Worm (Caenorhabditis elegans) whole organism, L1 larva: Measurements from ENCODE around the gene cutl-27.

Experiments
- C16A3.4 ChIP-seq: fragments of 150-350 bp; optimal IDR thresholded peaks from 2 replicates; lab custom pipeline; 2014; ENCODE audit warnings: missing biosample characterization, missing genetic modification characterization
- F16B12.6 ChIP-seq: fragments of 150-350 bp; optimal IDR thresholded peaks from 2 replicates; lab custom pipeline; 2014; ENCODE audit warnings: missing biosample characterization, missing genetic modification characterization
- aha-1 ChIP-seq: fragments of 150-350 bp; optimal IDR thresholded peaks from 2 replicates; lab custom pipeline; 2014; ENCODE audit warnings: missing biosample characterization, missing genetic modification characterization
- alr-1 ChIP-seq: fragments of 200-800 bp; sonication (Bioruptor generic); optimal IDR thresholded peaks from 2 replicates; lab custom pipeline; 2018; ENCODE audit warnings: borderline replicate concordance, mild to moderate bottlenecking, missing genetic modification characterization, missing compliant biosample characterization
- ama-1 ChIP-seq: fragments of 150-350 bp; optimal IDR thresholded peaks from 2 replicates; lab custom pipeline; 2014
- ceh-63 ChIP-seq: fragments of 200-800 bp; sonication (Bioruptor generic); optimal IDR thresholded peaks from 2 replicates; lab custom pipeline; 2018; ENCODE audit warnings: mild to moderate bottlenecking, missing genetic modification characterization, missing compliant biosample characterization
- ceh-8 ChIP-seq: fragments of 200-800 bp; sonication (Bioruptor generic); optimal IDR thresholded peaks from 2 replicates; lab custom pipeline; 2018; ENCODE audit warnings: mild to moderate bottlenecking, missing genetic modification characterization, moderate library complexity, missing compliant biosample characterization
- dpl-1 ChIP-seq, 3 experiments: fragments of 150-350 bp in 2 of 3; sonication (generic microtip) in 1 of 3; optimal IDR thresholded peaks; 2 replicates each; lab custom pipeline; 2014 to 2017; ENCODE audit warnings: missing biosample characterization in 3 of 3, missing genetic modification characterization in 3 of 3, missing genetic modification reagents in 3 of 3
- fkh-4 ChIP-seq: sonication (generic microtip); optimal IDR thresholded peaks from 2 replicates; lab custom pipeline; 2016; ENCODE audit warnings: missing compliant biosample characterization, missing genetic modification characterization, borderline replicate concordance
- fkh-8 ChIP-seq: sonication (generic microtip); optimal IDR thresholded peaks from 2 replicates; lab custom pipeline; 2016; ENCODE audit warnings: mild to moderate bottlenecking, missing genetic modification characterization, missing compliant biosample characterization
- hlh-17 ChIP-seq: fragments of 200-800 bp; sonication (Bioruptor generic); optimal IDR thresholded peaks from 2 replicates; lab custom pipeline; 2018; ENCODE audit warnings: missing genetic modification characterization, mild to moderate bottlenecking, missing compliant biosample characterization, moderate library complexity, borderline replicate concordance
- hlh-4 ChIP-seq: sonication (generic microtip); optimal IDR thresholded peaks from 2 replicates; lab custom pipeline; 2016; ENCODE audit warnings: mild to moderate bottlenecking, missing genetic modification characterization, missing compliant biosample characterization
- irx-1 ChIP-seq: sonication (generic microtip); optimal IDR thresholded peaks from 2 replicates; lab custom pipeline; 2016; ENCODE audit warnings: missing genetic modification characterization, missing compliant biosample characterization
- lin-13 ChIP-seq: fragments of 150-350 bp; optimal IDR thresholded peaks from 2 replicates; lab custom pipeline; 2014; ENCODE audit warnings: missing biosample characterization, missing genetic modification reagents, missing genetic modification characterization
- lin-14 ChIP-seq: fragments of 200-800 bp; sonication (Bioruptor generic); optimal IDR thresholded peaks from 2 replicates; lab custom pipeline; 2018; ENCODE audit warnings: mild to moderate bottlenecking, missing genetic modification characterization, moderate library complexity, missing compliant biosample characterization
- lin-15B ChIP-seq: fragments of 150-350 bp; sonication (generic microtip); optimal IDR thresholded peaks from 3 replicates; lab custom pipeline; 2014; ENCODE audit warnings: missing biosample characterization, missing genetic modification characterization
- lir-3 ChIP-seq: sonication (generic microtip); optimal IDR thresholded peaks from 2 replicates; lab custom pipeline; 2016; ENCODE audit warnings: mild to moderate bottlenecking, missing genetic modification characterization, moderate library complexity, missing compliant biosample characterization; ENCODE audit not compliant: poor library complexity
- mep-1 ChIP-seq: fragments of 150-350 bp; optimal IDR thresholded peaks from 2 replicates; lab custom pipeline; 2014; ENCODE audit warnings: missing biosample characterization, missing genetic modification characterization
- nhr-11 ChIP-seq: fragments of 150-350 bp; optimal IDR thresholded peaks from 2 replicates; lab custom pipeline; 2014; ENCODE audit warnings: missing biosample characterization, missing genetic modification characterization
- nhr-47 ChIP-seq: sonication (generic microtip); optimal IDR thresholded peaks from 2 replicates; lab custom pipeline; 2016; ENCODE audit warnings: mild to moderate bottlenecking, missing genetic modification characterization, moderate library complexity, missing compliant biosample characterization
- nhr-84 ChIP-seq: sonication (generic microtip); optimal IDR thresholded peaks from 2 replicates; lab custom pipeline; 2017; ENCODE audit warnings: missing biosample characterization, missing genetic modification characterization
- nhr-90 ChIP-seq: sonication (generic microtip); optimal IDR thresholded peaks from 2 replicates; lab custom pipeline; 2016; ENCODE audit warnings: mild to moderate bottlenecking, missing genetic modification characterization, missing compliant biosample characterization; ENCODE audit not compliant: poor library complexity
- skn-1 ChIP-seq: fragments of 150-350 bp; optimal IDR thresholded peaks from 2 replicates; lab custom pipeline; 2014; ENCODE audit warnings: missing biosample characterization, missing genetic modification characterization
- snpc-4 ChIP-seq: fragments of 150-350 bp; optimal IDR thresholded peaks from 2 replicates; lab custom pipeline; 2014; ENCODE audit warnings: missing biosample characterization, missing genetic modification characterization
- sox-4 ChIP-seq: sonication (generic microtip); optimal IDR thresholded peaks from 2 replicates; lab custom pipeline; 2016; ENCODE audit warnings: missing genetic modification characterization, missing compliant biosample characterization
- sptf-1 ChIP-seq: fragments of 150-350 bp; optimal IDR thresholded peaks from 2 replicates; lab custom pipeline; 2014; ENCODE audit warnings: missing biosample characterization, missing genetic modification characterization
- sup-37 ChIP-seq: fragments of 200-800 bp; sonication (Bioruptor generic); optimal IDR thresholded peaks from 2 replicates; lab custom pipeline; 2018; ENCODE audit warnings: mild to moderate bottlenecking, missing genetic modification characterization, missing compliant biosample characterization
- tlp-1 ChIP-seq: fragments of 150-350 bp; optimal IDR thresholded peaks from 2 replicates; lab custom pipeline; 2014; ENCODE audit warnings: missing biosample characterization, missing genetic modification characterization
- vab-15 ChIP-seq: sonication (generic microtip); optimal IDR thresholded peaks from 2 replicates; lab custom pipeline; 2017; ENCODE audit warnings: missing genotype, mild to moderate bottlenecking, missing genetic modification characterization, missing compliant biosample characterization
- xbp-1 ChIP-seq: sonication (generic microtip); optimal IDR thresholded peaks from 2 replicates; lab custom pipeline; 2016; ENCODE audit warnings: missing genetic modification characterization, missing compliant biosample characterization
- ztf-11 ChIP-seq, 2 experiments: sonication (generic microtip); optimal IDR thresholded peaks; 2 replicates each; lab custom pipeline; 2016 to 2017; ENCODE audit warnings: missing genetic modification characterization in 2 of 2, missing biosample characterization in 1 of 2, missing compliant biosample characterization in 1 of 2
- ztf-4 ChIP-seq: fragments of 150-350 bp; optimal IDR thresholded peaks from 2 replicates; lab custom pipeline; 2014; ENCODE audit warnings: missing biosample characterization, missing genetic modification characterization

The cutl-27 gene

ce11 chrIV:11878249-11878648, at the start of gene cutl-27:
Gene cutl-27, plus strand, starts transcription at chrIV:11878549.
- TF ChIP-seq sptf-1 (tag; lab: Kevin White, UChicago) (no peak), fkh-8 (tag; lab: Kevin White, UChicago) (no peak), hlh-17 (GFP tag; lab: Kevin White, UChicago) (no peak), sup-37 (GFP tag; lab: Kevin White, UChicago) (no peak), nhr-84 (tag; lab: Kevin White, UChicago) (no peak), nhr-90 (tag; lab: Kevin White, UChicago) (no peak), hlh-4 (tag; lab: Kevin White, UChicago) (no peak), lir-3 (tag; lab: Kevin White, UChicago) (no peak), ztf-4 (tag; lab: Kevin White, UChicago) (no peak)

- TF ChIP-seq skn-1 (tag; lab: Kevin White, UChicago) (no peak), ceh-63 (no peak), F16B12.6 (no peak), sptf-1 (tag; lab: Kevin White, UChicago) (no peak), alr-1 (no peak), sox-4 (tag; lab: Kevin White, UChicago) (no peak)
Observed at ce11 chrIV:11833456-11833855, 44.9 kb upstream of the cutl-27 start, which contains the start of gene M117.4. Gene M117.4, minus strand, starts transcription at chrIV:11833556.

ce11 chrIV:11838657-11839056, 39.7 kb upstream of the cutl-27 start, which contains the start of gene fbxb-3:
Gene fbxb-3, plus strand, starts transcription at chrIV:11838957.
- TF ChIP-seq ztf-11 (tag; optimal IDR thresholded peaks at IDR 0.05; lab: Kevin White, UChicago) (no peak), fkh-4 (tag; lab: Kevin White, UChicago) (no peak), dpl-1 (GFP tag; optimal IDR thresholded peaks at IDR 0.05; lab: Kevin White, UChicago) (no peak), lin-15B (tag; lab: Kevin White, UChicago) (no peak), mep-1 (tag; lab: Kevin White, UChicago) (no peak), lin-13 (no peak)
- TF ChIP-seq, all 84 proteins: peak for 0

ce11 chrIV:11842121-11842520, 36.2 kb upstream of the cutl-27 start, which contains the start of gene F38H4.3:
Gene F38H4.3, plus strand, starts transcription at chrIV:11842421.
- TF ChIP-seq fkh-8 (tag; lab: Kevin White, UChicago) (peak; percentile 7), tlp-1 (tag; lab: Kevin White, UChicago) (no peak)

- TF ChIP-seq snpc-4 (tag; lab: Kevin White, UChicago) (no peak), nhr-47 (tag; lab: Kevin White, UChicago) (no peak), aha-1 (tag; lab: Kevin White, UChicago) (no peak), irx-1 (tag; lab: Kevin White, UChicago) (no peak), nhr-11 (tag; lab: Kevin White, UChicago) (no peak), F16B12.6 (no peak), C16A3.4 (tag; lab: Kevin White, UChicago) (no peak), tlp-1 (tag; lab: Kevin White, UChicago) (no peak), xbp-1 (tag; lab: Kevin White, UChicago) (no peak), lin-14 (GFP tag; lab: Kevin White, UChicago) (no peak), nhr-84 (tag; lab: Kevin White, UChicago) (no peak), ama-1 (no peak), vab-15 (no peak), ceh-8 (GFP tag; lab: Kevin White, UChicago) (no peak), sptf-1 (tag; lab: Kevin White, UChicago) (no peak)
Observed at ce11 chrIV:11847771-11848312, 30.5 kb upstream of the cutl-27 start, which contains the start of the genes F38H4.6 and F38H4.4. Gene F38H4.6, minus strand, starts transcription at chrIV:11847871. Gene F38H4.4, plus strand, starts transcription at chrIV:11848262.
